Worm (Caenorhabditis elegans): ENCODE results near the gene F36G3.2.
A peak's percentile ranks its signal among the peaks of the same experiment; 100 is the strongest.

Gene F36G3.2

DNA sequence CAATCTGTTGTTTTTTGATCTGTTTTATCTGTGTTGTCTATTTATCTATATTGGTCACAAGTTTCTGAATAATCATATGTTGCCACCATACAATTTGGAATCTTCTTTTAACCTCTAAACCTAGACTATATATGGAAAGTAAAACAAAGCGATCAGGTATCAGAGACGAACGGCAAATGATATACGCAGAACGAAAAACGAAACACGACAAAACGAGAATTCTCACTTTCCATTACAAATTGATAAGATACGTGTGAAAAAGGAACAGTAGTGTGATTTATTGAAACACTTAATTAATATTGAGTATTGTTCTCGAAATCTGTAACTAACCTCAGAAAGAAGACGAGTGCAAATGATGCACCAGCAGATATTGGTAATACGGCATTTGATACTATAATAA lies 30.2 kb downstream of the F36G3.2 start:
- no peak for TF ChIP-seq sdz-38 (tag; optimal IDR thresholded peaks at IDR 0.05)
- TF ChIP-seq tbp1 (GFP tag; optimal IDR thresholded peaks at IDR 0.05), result no peak
- TF ChIP-seq egl-18 (GFP tag; IDR thresholded peaks at IDR 0.05), result no peak
- TF ChIP-seq F49E8.2 (tag; optimal IDR thresholded peaks at IDR 0.05; ENCODE audit: insufficient read depth), result no peak
- no peak for TF ChIP-seq K11D2.4 (GFP tag; IDR thresholded peaks at IDR 0.05)
- TF ChIP-seq madf-8 (GFP tag; conservative IDR thresholded peaks at IDR 0.05), result no peak
- no peak for TF ChIP-seq B0019.2 (GFP tag; conservative IDR thresholded peaks at IDR 0.05)
- no peak for TF ChIP-seq Y53G8AR.9 (GFP tag; conservative IDR thresholded peaks at IDR 0.05)
- TF ChIP-seq Y79H2A.3 (GFP tag; conservative IDR thresholded peaks at IDR 0.05), result no peak

- TF ChIP-seq madf-6 (GFP tag; IDR thresholded peaks at IDR 0.05) (no peak), ceh-27 (GFP tag; optimal IDR thresholded peaks at IDR 0.05) (no peak), Y67H2A.10 (GFP tag; conservative IDR thresholded peaks at IDR 0.05) (no peak), ekl-4 (GFP tag; IDR thresholded peaks at IDR 0.05) (no peak), lin-26 (GFP tag; IDR thresholded peaks at IDR 0.05) (no peak), nhr-120 (GFP tag; IDR thresholded peaks at IDR 0.05) (no peak), tbp1 (GFP tag; optimal IDR thresholded peaks at IDR 0.05) (no peak), ceh-58 (GFP tag; IDR thresholded peaks at IDR 0.05) (no peak)
Measured at ce11 chrX:9761266-9761665, 32.8 kb downstream of the F36G3.2 start, which contains the start of gene T09B9.3. Gene T09B9.3, minus strand, starts transcription at chrX:9761366.

ce11 chrX:9756971-9757370 lies 37.1 kb downstream of the F36G3.2 start, which contains the start of gene T09B9.1:
Gene T09B9.1, plus strand, starts transcription at chrX:9757271.
- no peak for TF ChIP-seq rpc-1 (optimal IDR thresholded peaks at IDR 0.05)
- TF ChIP-seq rpc-1 (tag; optimal IDR thresholded peaks at IDR 0.05), result no peak
- peak; percentile 41 for TF ChIP-seq efl-1 (GFP tag; optimal IDR thresholded peaks at IDR 0.05)

ce11 chrX:9754537-9754936 lies 39.5 kb downstream of the F36G3.2 start:
- TF ChIP-seq snpc-1.1 (tag; optimal IDR thresholded peaks at IDR 0.05; ENCODE audit: insufficient read depth) (peak; percentile 66), tbp1 (GFP tag; optimal IDR thresholded peaks at IDR 0.05) (peak; percentile 67), sea-2 (GFP tag; IDR thresholded peaks at IDR 0.05) (no peak), rpc-1 (optimal IDR thresholded peaks at IDR 0.05) (peak; percentile 1), rpc-1 (tag; optimal IDR thresholded peaks at IDR 0.05) (peak; percentile 62), hrde-1 (tag; optimal IDR thresholded peaks at IDR 0.05; ENCODE audit: borderline replicate concordance) (no peak), hmg-20 (GFP tag; IDR thresholded peaks at IDR 0.05) (no peak), let-607 (tag; optimal IDR thresholded peaks at IDR 0.05) (no peak), nhr-179 (tag; optimal IDR thresholded peaks at IDR 0.05) (no peak)

- TF ChIP-seq sdz-38 (tag; optimal IDR thresholded peaks at IDR 0.05) (peak; percentile 74), dpff-1 (tag; optimal IDR thresholded peaks at IDR 0.05) (peak; percentile 67), pbrm-1 (GFP tag; IDR thresholded peaks at IDR 0.05) (peak; percentile 97), nhr-90 (tag; optimal IDR thresholded peaks at IDR 0.05) (peak; percentile 97), madf-6 (GFP tag; IDR thresholded peaks at IDR 0.05) (peak; percentile 80), mcd-1 (GFP tag; IDR thresholded peaks at IDR 0.05) (peak; percentile 84), ceh-27 (GFP tag; optimal IDR thresholded peaks at IDR 0.05) (peak; percentile 90), lin-26 (GFP tag; IDR thresholded peaks at IDR 0.05) (peak; percentile 99), mxl-1 (tag; optimal IDR thresholded peaks at IDR 0.05) (peak; percentile 95), K11D2.4 (GFP tag; IDR thresholded peaks at IDR 0.05) (peak; percentile 94), egl-44 (GFP tag; IDR thresholded peaks at IDR 0.05) (peak; percentile 98), ets-4 (GFP tag; optimal IDR thresholded peaks at IDR 0.05) (peak; percentile 91), F33H1.4 (GFP tag; IDR thresholded peaks at IDR 0.05) (peak; percentile 37; the same call in 1 of the 2 replicates), F23B12.7 (tag; optimal IDR thresholded peaks at IDR 0.05; ENCODE audit: insufficient read depth) (peak; percentile 94), ceh-79 (tag; optimal IDR thresholded peaks at IDR 0.05) (peak; percentile 93), F39B2.1 (GFP tag; IDR thresholded peaks at IDR 0.05) (peak; percentile 89), gei-17 (GFP tag; optimal IDR thresholded peaks at IDR 0.05) (peak; percentile 89), athp-1 (tag; optimal IDR thresholded peaks at IDR 0.05) (peak; percentile 93), let-607 (tag; optimal IDR thresholded peaks at IDR 0.05) (peak; percentile 73 to 87), nfya-2 (GFP tag; IDR thresholded peaks at IDR 0.05) (0 out of 2 replicates have a peak, but pooled peaks have one; percentile 76), akir-1 (GFP tag; optimal IDR thresholded peaks at IDR 0.05) (peak; percentile 84), attf-3 (GFP tag; conservative IDR thresholded peaks at IDR 0.05) (peak; percentile 76)
Measured at ce11 chrX:9743513-9743914, 50.6 kb downstream of the F36G3.2 start.
